In the genomic region with DNA sequence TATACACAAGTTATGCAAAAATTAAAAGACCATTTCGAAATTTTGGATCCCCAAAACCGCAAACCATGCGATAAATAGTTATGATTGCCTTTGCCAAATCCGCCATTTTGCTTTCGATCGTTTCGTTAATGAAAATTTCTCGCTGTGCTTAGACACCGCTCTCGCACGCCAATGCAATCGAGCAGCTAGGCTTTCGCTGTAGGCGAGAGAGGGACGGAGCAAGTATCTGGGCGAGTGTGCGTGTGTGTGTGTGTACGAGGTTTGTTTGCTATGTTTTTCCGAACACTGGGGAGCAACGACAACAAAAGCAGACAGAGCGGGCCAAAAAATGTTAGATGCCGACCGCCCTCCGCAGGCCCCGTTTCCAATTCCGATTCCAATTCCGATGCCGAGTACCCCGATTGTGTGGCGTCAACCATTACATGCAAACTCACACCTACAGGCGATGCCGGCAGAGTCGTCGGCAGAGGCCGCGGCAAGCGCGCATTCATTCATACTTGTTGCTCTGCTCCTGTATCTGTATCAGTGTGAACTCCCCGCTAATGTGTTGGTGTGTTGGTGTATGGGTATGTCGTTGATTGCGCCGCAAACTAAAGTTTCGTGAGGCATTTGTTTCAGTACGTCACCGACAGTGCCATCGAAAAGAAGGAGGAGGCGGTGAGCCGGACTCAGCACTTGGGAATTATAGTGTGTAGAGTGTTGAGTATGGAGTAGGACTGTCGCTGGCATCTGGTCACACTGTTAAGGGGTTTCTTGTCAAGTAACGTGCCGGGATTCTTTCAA, we compare ENCODE assay signal across 5 fruit fly cellular contexts.
A peak's percentile ranks its signal among the peaks of the same experiment; 100 is the strongest.
TF ChIP-seq lines count a peak whose summit lies in the region.

No protein-coding gene starts in this region.

TF ChIP-seq in whole organism, adult, 20 proteins besides CTCF, POLR2A, EP300 and RAD21 (continued from another document):
- peak; percentile 17 for TF ChIP-seq ovo (GFP tag; optimal IDR thresholded peaks at IDR 0.05; lab: Kevin White, UChicago)
- TF ChIP-seq CG1620 (GFP tag; optimal IDR thresholded peaks at IDR 0.05; lab: Kevin White, UChicago), result no peak
- TF ChIP-seq CG5204 (GFP tag; optimal IDR thresholded peaks at IDR 0.05; lab: Kevin White, UChicago), result no peak
- peak; percentile 46 for TF ChIP-seq Clk (GFP tag; optimal IDR thresholded peaks at IDR 0.05; lab: Kevin White, UChicago)
- TF ChIP-seq CG33017 (tag; optimal IDR thresholded peaks at IDR 0.05; lab: Kevin White, UChicago), result peak; percentile 10

TF ChIP-seq in whole organism, embryonic, 481 proteins besides CTCF, POLR2A, EP300 and RAD21 (continued from another document and continues in another):
- TF ChIP-seq ken (GFP tag; IDR thresholded peaks at IDR 0.05; lab: Robert Waterston, UW) (peak; percentile 40; the same call in 1 of the 3 replicates), CG4360 (GFP tag; IDR thresholded peaks at IDR 0.05; lab: Robert Waterston, UW) (peak; percentile 47), ham (GFP tag; IDR thresholded peaks at IDR 0.05; lab: Robert Waterston, UW) (no peak), Ravus (GFP tag; IDR thresholded peaks at IDR 0.05; lab: Robert Waterston, UW) (no peak), CG30431 (GFP tag; optimal IDR thresholded peaks at IDR 0.05; lab: Kevin White, UChicago) (peak; percentile 22), Deaf1 (tag; optimal IDR thresholded peaks at IDR 0.05; lab: Kevin White, UChicago) (peak; percentile 99), D (optimal IDR thresholded peaks at IDR 0.05; lab: Kevin White, UChicago) (no peak), D (GFP tag; optimal IDR thresholded peaks at IDR 0.05; lab: Kevin White, UChicago) (no peak), CG6765 (GFP tag; optimal IDR thresholded peaks at IDR 0.05; lab: Kevin White, UChicago) (peak; percentile 8), CG8281 (tag; optimal IDR thresholded peaks at IDR 0.05; lab: Kevin White, UChicago) (no peak), CrebB (tag; optimal IDR thresholded peaks at IDR 0.05; lab: Kevin White, UChicago) (peak; percentile 70), MTF-1 (GFP tag; optimal IDR thresholded peaks at IDR 0.05; lab: Kevin White, UChicago; ENCODE audit: borderline replicate concordance) (no peak), CG2199 (GFP tag; IDR thresholded peaks at IDR 0.05; lab: Robert Waterston, UW) (peak; percentile 79; the same call in 2 of the 3 replicates), CG12071 (GFP tag; optimal IDR thresholded peaks at IDR 0.05; lab: Kevin White, UChicago) (peak; percentile 19), CG15269 (tag; optimal IDR thresholded peaks at IDR 0.05; lab: Kevin White, UChicago) (peak; percentile 31), CG12219 (GFP tag; optimal IDR thresholded peaks at IDR 0.05; lab: Kevin White, UChicago) (peak; percentile 6), sqz (GFP tag; optimal IDR thresholded peaks at IDR 0.05; lab: Kevin White, UChicago) (peak; percentile 49), CG16813 (GFP tag; IDR thresholded peaks at IDR 0.05; lab: Robert Waterston, UW; ENCODE audit: partially characterized antibody) (no peak), CG10431 (GFP tag; optimal IDR thresholded peaks at IDR 0.05; lab: Kevin White, UChicago) (no peak), hth (optimal IDR thresholded peaks at IDR 0.05; lab: Kevin White, UChicago) (no peak), z (GFP tag; IDR thresholded peaks at IDR 0.05; lab: Robert Waterston, UW) (no peak), odd (GFP tag; optimal IDR thresholded peaks at IDR 0.05; lab: Kevin White, UChicago) (no peak), otp (GFP tag; IDR thresholded peaks at IDR 0.05; lab: Robert Waterston, UW) (peak; percentile 44; the same call in 2 of the 3 replicates), Blimp-1 (GFP tag; optimal IDR thresholded peaks at IDR 0.05; lab: Kevin White, UChicago) (no peak), CG6791 (GFP tag; IDR thresholded peaks at IDR 0.05; lab: Robert Waterston, UW; ENCODE audit: partially characterized antibody) (peak; percentile 59; the same call in 2 of the 3 replicates), Hr39 (optimal IDR thresholded peaks at IDR 0.05; lab: Kevin White, UChicago) (no peak), CG16779 (GFP tag; IDR thresholded peaks at IDR 0.05; lab: Robert Waterston, UW) (no peak), Bteb2 (GFP tag; optimal IDR thresholded peaks at IDR 0.05; lab: Kevin White, UChicago) (no peak), pnt (GFP tag; optimal IDR thresholded peaks at IDR 0.05; lab: Kevin White, UChicago) (peak; percentile 16)

TF ChIP-seq in whole organism, prepupa, 60 proteins besides CTCF, POLR2A, EP300 and RAD21 (continued from another document and continues in another):
- no peak for TF ChIP-seq CG8319 (GFP tag; optimal IDR thresholded peaks at IDR 0.05; lab: Kevin White, UChicago)
- TF ChIP-seq CG16779 (tag; optimal IDR thresholded peaks at IDR 0.05; lab: Kevin White, UChicago), result peak; percentile 68
- TF ChIP-seq eg (GFP tag; IDR thresholded peaks at IDR 0.05; lab: Robert Waterston, UW), result peak; percentile 78
- TF ChIP-seq Gug (GFP tag; IDR thresholded peaks at IDR 0.05; lab: Robert Waterston, UW), result peak; percentile 35; the same call in 1 of the 2 replicates
- TF ChIP-seq CG7368 (GFP tag; optimal IDR thresholded peaks at IDR 0.05; lab: Kevin White, UChicago), result peak; percentile 23
- TF ChIP-seq pdm3 (GFP tag; optimal IDR thresholded peaks at IDR 0.05; lab: Kevin White, UChicago), result peak; percentile 32
- no peak for TF ChIP-seq Sox15 (GFP tag; optimal IDR thresholded peaks at IDR 0.05; lab: Kevin White, UChicago)
- TF ChIP-seq CG6276 (GFP tag; optimal IDR thresholded peaks at IDR 0.05; lab: Kevin White, UChicago), result peak; percentile 69
- TF ChIP-seq CG6163 (GFP tag; IDR thresholded peaks at IDR 0.05; lab: Robert Waterston, UW), result peak; percentile 66
- peak; percentile 97 for TF ChIP-seq fkh (GFP tag; optimal IDR thresholded peaks at IDR 0.05; lab: Kevin White, UChicago)
- TF ChIP-seq CG6808 (GFP tag; optimal IDR thresholded peaks at IDR 0.05; lab: Kevin White, UChicago), result peak; percentile 35
- TF ChIP-seq CG6792 (GFP tag; optimal IDR thresholded peaks at IDR 0.05; lab: Kevin White, UChicago), result no peak
- TF ChIP-seq Ets21C (GFP tag; optimal IDR thresholded peaks at IDR 0.05; lab: Kevin White, UChicago), result no peak
- no peak for TF ChIP-seq Smox (GFP tag; optimal IDR thresholded peaks at IDR 0.05; lab: Kevin White, UChicago)
- TF ChIP-seq CG11902 (GFP tag; optimal IDR thresholded peaks at IDR 0.05; lab: Kevin White, UChicago), result no peak
- no peak; the same call in none of the 2 replicates for TF ChIP-seq CG11294 (GFP tag; IDR thresholded peaks at IDR 0.05; lab: Robert Waterston, UW)
- TF ChIP-seq svp (GFP tag; lab: Kevin White, UChicago), result peak; percentile 72
- TF ChIP-seq CG3919 (GFP tag; optimal IDR thresholded peaks at IDR 0.05; lab: Kevin White, UChicago), result no peak
- no peak for TF ChIP-seq fd59A (GFP tag; optimal IDR thresholded peaks at IDR 0.05; lab: Kevin White, UChicago)
- peak; percentile 27 for TF ChIP-seq acj6 (GFP tag; optimal IDR thresholded peaks at IDR 0.05; lab: Kevin White, UChicago)
- peak; percentile 26 for TF ChIP-seq Sox14 (GFP tag; optimal IDR thresholded peaks at IDR 0.05; lab: Kevin White, UChicago)
- TF ChIP-seq Blimp-1 (GFP tag; optimal IDR thresholded peaks at IDR 0.05; lab: Kevin White, UChicago), result no peak
- TF ChIP-seq esn (GFP tag; optimal IDR thresholded peaks at IDR 0.05; lab: Kevin White, UChicago), result peak; percentile 2
- TF ChIP-seq CG1621 (tag; optimal IDR thresholded peaks at IDR 0.05; lab: Kevin White, UChicago), result peak; percentile 25
- peak in 1 of 2 experiments; percentile 5 for TF ChIP-seq salr (GFP tag; optimal IDR thresholded peaks at IDR 0.05; lab: Kevin White, UChicago)
- no peak for TF ChIP-seq achi (GFP tag; optimal IDR thresholded peaks at IDR 0.05; lab: Kevin White, UChicago)
- no peak for TF ChIP-seq fd85E (GFP tag; optimal IDR thresholded peaks at IDR 0.05; lab: Kevin White, UChicago)
- peak; percentile 86 for TF ChIP-seq Lpt (GFP tag; optimal IDR thresholded peaks at IDR 0.05; lab: Kevin White, UChicago)
- peak; percentile 62 for TF ChIP-seq CG32006 (GFP tag; optimal IDR thresholded peaks at IDR 0.05; lab: Kevin White, UChicago)
- TF ChIP-seq CG3032 (tag; optimal IDR thresholded peaks at IDR 0.05; lab: Kevin White, UChicago), result peak; percentile 42
- no peak for TF ChIP-seq dac (GFP tag; optimal IDR thresholded peaks at IDR 0.05; lab: Kevin White, UChicago)

TF ChIP-seq in whole organism, pupa, 21 proteins besides CTCF, POLR2A, EP300 and RAD21 (continued from another document):
- TF ChIP-seq CG15710 (tag; optimal IDR thresholded peaks at IDR 0.05; lab: Kevin White, UChicago) (peak; percentile 15), CG4496 (GFP tag; IDR thresholded peaks at IDR 0.05; lab: Robert Waterston, UW) (peak; percentile 70), CG10348 (GFP tag; IDR thresholded peaks at IDR 0.05; lab: Robert Waterston, UW) (no peak), CG13204 (GFP tag; optimal IDR thresholded peaks at IDR 0.05; lab: Kevin White, UChicago) (peak; percentile 65)

TF ChIP-seq in whole organism, wandering third instar larva, 38 proteins besides CTCF, POLR2A, EP300 and RAD21 (continued from another document):
- TF ChIP-seq Abd-B (GFP tag; optimal IDR thresholded peaks at IDR 0.05; lab: Kevin White, UChicago) (no peak), Dif (GFP tag; optimal IDR thresholded peaks at IDR 0.05; lab: Kevin White, UChicago; ENCODE audit: partially characterized antibody) (peak; percentile 19), Hr78 (GFP tag; optimal IDR thresholded peaks at IDR 0.05; lab: Kevin White, UChicago) (no peak), Dfd (GFP tag; optimal IDR thresholded peaks at IDR 0.05; lab: Kevin White, UChicago) (no peak), Jra (GFP tag; optimal IDR thresholded peaks at IDR 0.05; lab: Kevin White, UChicago) (no peak), dmrt93B (GFP tag; optimal IDR thresholded peaks at IDR 0.05; lab: Kevin White, UChicago) (peak; percentile 6), GATAd (GFP tag; optimal IDR thresholded peaks at IDR 0.05; lab: Kevin White, UChicago) (no peak), foxo (GFP tag; optimal IDR thresholded peaks at IDR 0.05; lab: Kevin White, UChicago) (peak in 1 of 2 experiments; percentile 17), HLH106 (tag; optimal IDR thresholded peaks at IDR 0.05; lab: Kevin White, UChicago) (peak; percentile 28), CG9705 (GFP tag; optimal IDR thresholded peaks at IDR 0.05; lab: Kevin White, UChicago) (no peak), Hnf4 (GFP tag; optimal IDR thresholded peaks at IDR 0.05; lab: Kevin White, UChicago) (peak; percentile 48), Hr83 (GFP tag; optimal IDR thresholded peaks at IDR 0.05; lab: Kevin White, UChicago; ENCODE audit: poor library complexity, severe bottlenecking) (peak; percentile 78), h (GFP tag; optimal IDR thresholded peaks at IDR 0.05; lab: Kevin White, UChicago) (peak; percentile 37)
